Worm (Caenorhabditis elegans): ENCODE results near the gene C34F6.7.

ce11 chrX:11199155-11199554 lies 16.1 kb downstream of the C34F6.7 start, which contains the start of gene col-178:
- no peak for TF ChIP-seq ztf-23 (GFP tag; IDR thresholded peaks at IDR 0.05)
- no peak for TF ChIP-seq cog-1 (tag; optimal IDR thresholded peaks at IDR 0.05)

Measured in whole organism, midembryonic.